Worm (Caenorhabditis elegans): ENCODE results near the gene Y37D8A.25.

DNA sequence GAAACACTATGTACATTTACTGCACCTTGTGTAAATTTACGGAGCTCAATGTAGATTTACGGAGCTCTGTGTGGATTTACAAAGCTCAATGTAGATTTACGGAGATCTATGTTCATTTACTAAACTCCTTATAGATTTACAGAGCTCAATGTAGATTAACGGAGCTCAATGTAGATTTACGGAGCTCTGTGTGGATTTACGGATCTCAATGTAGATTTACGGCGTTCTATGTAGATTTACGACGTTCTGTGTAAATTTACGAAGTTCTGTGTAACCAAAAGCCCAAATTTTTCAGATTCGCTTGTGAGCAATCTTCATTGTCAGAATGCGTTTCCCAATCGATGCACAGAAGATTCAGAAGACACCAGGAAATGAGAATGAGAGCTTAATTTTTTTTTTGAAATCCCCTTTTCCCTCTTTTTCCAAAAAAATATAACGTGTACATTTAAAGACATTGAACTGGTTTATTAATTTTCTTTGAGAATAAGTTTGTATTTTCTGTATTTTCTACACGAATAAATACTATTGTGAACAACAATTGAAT lies 16.8 kb upstream of the Y37D8A.25 start:
- TF ChIP-seq him-1 (tag; optimal IDR thresholded peaks at IDR 0.05) (no peak), W03F9.2 (tag; optimal IDR thresholded peaks at IDR 0.05) (no peak)

Measured in whole organism, L4/young adult.